Worm (Caenorhabditis elegans): ENCODE measurements around the gene Y22D7AL.3.

The Y22D7AL.3 gene

DNA sequence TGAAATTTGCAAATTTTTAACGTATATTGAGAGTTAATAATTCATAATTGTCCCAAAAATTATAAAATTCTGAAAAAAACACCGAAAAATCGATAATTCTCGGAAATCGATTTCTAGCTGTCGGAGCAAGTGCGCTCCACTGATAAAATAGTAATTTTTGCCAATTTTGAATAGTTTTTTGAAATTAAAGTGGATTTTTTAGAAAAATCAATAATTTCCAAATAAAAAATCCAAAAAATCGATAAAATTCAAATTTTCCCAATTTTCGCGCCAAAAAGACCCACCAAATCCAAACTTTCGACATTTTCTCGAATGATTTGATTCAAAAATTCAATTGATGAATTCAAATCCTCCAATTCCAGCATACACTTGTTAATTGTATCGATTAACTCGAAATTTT lies 30.3 kb upstream of the Y22D7AL.3 start:
- TF ChIP-seq nhr-77 (tag; optimal IDR thresholded peaks at IDR 0.05) = no peak
- no peak for TF ChIP-seq snpc-4 (tag; optimal IDR thresholded peaks at IDR 0.05)
- TF ChIP-seq elt-1 (tag; optimal IDR thresholded peaks at IDR 0.05) = no peak
- TF ChIP-seq ztf-4 (tag; optimal IDR thresholded peaks at IDR 0.05) = no peak
- TF ChIP-seq unc-62 (GFP tag; optimal IDR thresholded peaks at IDR 0.05) = no peak

DNA sequence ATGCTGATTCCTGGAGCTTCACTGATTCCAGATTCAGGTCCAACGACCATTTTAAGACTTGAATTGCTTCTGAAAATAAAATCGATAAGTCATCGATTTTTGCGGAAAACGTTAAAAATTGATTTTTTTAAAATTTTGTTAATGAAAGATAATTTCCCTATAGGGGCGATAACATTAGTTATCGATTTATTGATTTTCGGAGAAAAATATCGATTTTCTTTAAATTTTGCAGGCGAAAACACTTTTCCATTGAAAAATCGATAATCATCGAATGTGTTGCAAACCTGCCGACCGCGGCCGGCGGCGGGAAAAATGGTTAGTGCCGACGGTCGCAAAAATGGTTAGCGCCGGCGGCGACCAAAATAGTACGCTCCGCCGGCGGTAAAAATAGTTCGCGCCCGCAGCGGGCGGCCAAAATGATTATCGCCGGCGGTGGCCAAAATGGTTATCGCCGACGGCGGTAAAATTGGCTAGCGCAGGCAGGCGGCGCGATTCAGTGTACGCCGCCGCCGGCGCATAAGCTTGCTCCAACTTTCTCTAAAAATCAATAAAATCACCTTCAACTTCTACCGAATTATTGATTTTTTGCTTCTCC lies 28.2 kb upstream of the Y22D7AL.3 start:
- TF ChIP-seq crh-2 (tag; optimal IDR thresholded peaks at IDR 0.05) (no peak), nhr-11 (tag; optimal IDR thresholded peaks at IDR 0.05) (no peak), skn-1 (tag; optimal IDR thresholded peaks at IDR 0.05) (no peak), fos-1 (tag; optimal IDR thresholded peaks at IDR 0.05) (no peak), nhr-6 (tag; optimal IDR thresholded peaks at IDR 0.05) (no peak), egl-27 (tag; optimal IDR thresholded peaks at IDR 0.05) (no peak), R02D3.7 (tag; optimal IDR thresholded peaks at IDR 0.05) (no peak), ztf-1 (GFP tag; conservative IDR thresholded peaks at IDR 0.05) (no peak)

DNA sequence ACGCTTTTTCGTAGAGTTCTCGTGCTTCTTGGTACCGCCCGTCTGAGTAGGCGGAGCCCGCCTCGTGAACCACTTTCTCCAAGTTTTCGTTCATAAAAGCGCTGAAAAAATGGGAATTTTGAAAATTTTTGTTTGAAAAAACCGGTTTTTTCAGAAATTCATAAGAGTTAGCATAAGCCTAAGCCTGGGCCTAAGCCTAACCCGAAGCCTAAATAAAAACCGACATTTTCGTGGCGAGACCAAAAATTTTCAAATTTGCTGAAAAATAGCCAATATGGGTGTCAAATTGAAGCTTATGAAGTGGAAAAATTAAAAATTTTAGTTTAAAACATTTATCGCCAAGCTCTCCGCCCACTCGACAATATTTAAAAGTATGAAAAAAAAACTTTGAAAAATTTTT lies 27.3 kb upstream of the Y22D7AL.3 start, which contains the start of gene Y22D7AL.9:
Gene Y22D7AL.9, minus strand, starts transcription at position 101 of the 400 bp plus-strand sequence.
- no peak for TF ChIP-seq nhr-25 (tag; optimal IDR thresholded peaks at IDR 0.05)

ce11 chrIII:1614412-1614811 lies 26.9 kb upstream of the Y22D7AL.3 start:
- TF ChIP-seq sma-3 (GFP tag; optimal IDR thresholded peaks at IDR 0.05) (no peak), blmp-1 (tag; optimal IDR thresholded peaks at IDR 0.05; ENCODE audit: insufficient read depth) (peak; percentile 35)

DNA sequence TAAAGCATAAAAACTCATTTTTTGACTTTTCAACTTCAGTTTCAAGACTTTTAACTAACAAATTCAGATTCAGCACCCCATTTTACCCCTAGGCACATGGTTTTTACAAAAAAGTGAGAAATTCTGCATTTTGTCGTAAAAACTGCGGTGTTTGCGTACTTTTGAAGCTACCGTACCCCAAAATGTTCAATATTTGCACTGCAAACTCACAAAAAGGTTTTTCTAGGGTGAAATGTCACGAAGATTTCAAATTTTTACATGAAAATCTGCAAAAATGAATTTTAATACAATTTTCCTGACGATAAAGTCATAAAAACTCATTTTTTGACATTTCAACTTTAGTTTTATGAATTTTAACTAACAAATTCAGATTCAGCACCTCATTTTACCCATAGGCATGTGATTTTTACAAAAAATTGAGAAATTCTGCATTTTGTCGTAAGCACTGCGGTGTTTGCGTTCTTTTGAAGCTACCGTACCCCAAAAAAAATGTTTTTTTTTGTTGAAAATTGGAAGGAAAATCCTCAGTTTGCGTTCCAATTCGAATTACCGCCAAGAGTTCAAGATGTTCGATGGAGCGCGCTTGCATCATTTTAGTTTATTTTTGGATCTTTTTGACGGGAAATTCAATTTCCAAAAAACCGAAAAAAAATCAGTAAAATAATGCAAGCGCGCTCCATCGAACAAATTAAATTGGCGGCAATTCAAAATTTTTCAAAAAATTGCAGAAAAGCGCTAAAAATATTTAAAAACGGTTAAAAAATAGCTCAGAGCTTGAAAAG lies 24.8 kb upstream of the Y22D7AL.3 start:
- TF ChIP-seq C34F6.9 (tag; optimal IDR thresholded peaks at IDR 0.05) (peak; percentile 18), gmeb-1 (tag; optimal IDR thresholded peaks at IDR 0.05) (peak; percentile 47), elt-1 (tag; optimal IDR thresholded peaks at IDR 0.05) (no peak), ztf-4 (tag; optimal IDR thresholded peaks at IDR 0.05) (peak; percentile 82), nhr-23 (tag; optimal IDR thresholded peaks at IDR 0.05) (no peak), ama-1 (optimal IDR thresholded peaks at IDR 0.05) (peak; percentile 84), F13H6.1 (tag; optimal IDR thresholded peaks at IDR 0.05) (peak; percentile 20), sma-3 (GFP tag; optimal IDR thresholded peaks at IDR 0.05) (peak; percentile 26), Y55F3AM.14 (GFP tag; optimal IDR thresholded peaks at IDR 0.05) (peak; percentile 49), nhr-25 (tag; optimal IDR thresholded peaks at IDR 0.05) (peak; percentile 45), unc-55 (GFP tag; optimal IDR thresholded peaks at IDR 0.05) (no peak), lsy-2 (tag; optimal IDR thresholded peaks at IDR 0.05) (peak; percentile 52 to 86), lin-13 (GFP tag; optimal IDR thresholded peaks at IDR 0.05) (peak; percentile 77)

DNA sequence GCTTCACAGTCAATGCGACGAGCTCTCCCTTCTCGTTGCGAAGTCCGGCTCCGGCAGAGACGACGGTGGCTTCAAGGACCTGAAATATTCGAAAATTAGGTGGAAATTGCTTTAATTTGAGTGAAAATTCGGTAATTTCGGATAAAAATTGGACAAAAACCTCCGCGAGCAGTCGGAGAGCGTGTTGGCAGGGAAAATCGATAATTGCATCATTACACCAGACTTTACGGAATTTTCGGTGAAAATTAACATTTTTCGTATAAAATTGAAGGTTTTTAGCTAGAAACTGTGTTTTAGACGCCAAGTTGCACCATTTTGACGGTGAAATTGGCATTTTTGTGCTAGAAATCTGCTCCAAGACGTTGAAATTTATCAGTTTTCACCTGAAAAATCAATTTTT lies 23.0 kb upstream of the Y22D7AL.3 start:
- TF ChIP-seq sma-9 (GFP tag; optimal IDR thresholded peaks at IDR 0.05) = no peak
- no peak for TF ChIP-seq sma-9 (tag; optimal IDR thresholded peaks at IDR 0.05)
- TF ChIP-seq ztf-1 (GFP tag; conservative IDR thresholded peaks at IDR 0.05) = no peak
- TF ChIP-seq zag-1 (tag; optimal IDR thresholded peaks at IDR 0.05) = no peak
- no peak for TF ChIP-seq blmp-1 (tag; optimal IDR thresholded peaks at IDR 0.05; ENCODE audit: insufficient read depth)
- TF ChIP-seq nhr-77 (tag; optimal IDR thresholded peaks at IDR 0.05) = no peak
- TF ChIP-seq peb-1 (tag; optimal IDR thresholded peaks at IDR 0.05) = no peak
- TF ChIP-seq fos-1 (tag; optimal IDR thresholded peaks at IDR 0.05) = no peak
- TF ChIP-seq lin-13 (GFP tag; optimal IDR thresholded peaks at IDR 0.05) = no peak
- TF ChIP-seq mab-5 (tag; optimal IDR thresholded peaks at IDR 0.05) = no peak
